Fruit fly (Drosophila melanogaster): ENCODE results near the gene sau.

The sau gene

DNA sequence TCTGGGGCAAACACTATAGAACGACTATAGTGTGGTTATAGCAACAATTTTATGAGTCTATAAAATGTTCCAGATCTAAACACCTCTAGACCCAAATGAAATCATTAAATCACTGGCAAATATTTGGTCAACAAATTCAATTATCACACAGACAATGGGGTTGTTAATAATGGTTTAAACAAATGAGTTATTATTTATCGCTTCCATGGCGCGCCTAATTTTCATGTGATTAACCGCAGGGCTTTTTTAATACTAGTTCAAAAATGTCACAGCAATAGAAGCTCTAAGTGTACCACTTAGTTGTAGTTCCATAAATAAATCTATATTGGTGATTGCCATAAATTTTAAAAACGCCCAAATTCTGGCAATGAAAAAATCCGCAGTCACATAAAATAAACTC lies 17.1 kb upstream of the sau start, which contains the start of gene CG33124:
CG33124 (minus strand) TSS at position 101 of the 400 bp plus-strand sequence.
- TF ChIP-seq Mio (GFP tag; optimal IDR thresholded peaks at IDR 0.05) (no peak), CG9705 (GFP tag; optimal IDR thresholded peaks at IDR 0.05) (no peak), tai (GFP tag; optimal IDR thresholded peaks at IDR 0.05) (no peak), pan (optimal IDR thresholded peaks at IDR 0.05) (no peak), Hr83 (GFP tag; optimal IDR thresholded peaks at IDR 0.05; ENCODE audit: poor library complexity, severe bottlenecking) (no peak), CG32264 (GFP tag; optimal IDR thresholded peaks at IDR 0.05) (no peak), usp (GFP tag; optimal IDR thresholded peaks at IDR 0.05) (no peak), CrebA (GFP tag; optimal IDR thresholded peaks at IDR 0.05; ENCODE audit: borderline replicate concordance) (no peak), OdsH (GFP tag; optimal IDR thresholded peaks at IDR 0.05) (no peak), dmrt93B (GFP tag; optimal IDR thresholded peaks at IDR 0.05) (no peak), woc (GFP tag; optimal IDR thresholded peaks at IDR 0.05) (no peak), fru (GFP tag; optimal IDR thresholded peaks at IDR 0.05) (no peak)

DNA sequence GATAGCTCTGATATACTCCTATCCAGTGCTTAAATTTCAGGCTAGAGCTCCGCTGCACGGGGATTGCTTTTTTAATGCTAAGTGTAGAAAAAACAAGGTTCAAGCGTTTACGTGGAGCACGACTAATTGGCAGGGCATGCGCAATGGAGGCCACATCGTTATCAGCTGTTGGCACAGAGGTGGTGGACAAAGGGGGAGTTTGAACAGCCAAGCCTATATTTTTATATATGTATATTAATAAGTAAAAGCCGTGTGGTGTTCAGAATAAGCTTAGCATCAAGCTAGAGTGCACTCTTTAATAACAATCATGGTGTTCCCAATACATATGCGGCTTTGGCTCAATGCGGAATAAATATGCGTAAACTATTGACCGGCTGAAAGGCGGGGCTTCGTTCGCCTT lies 13.7 kb upstream of the sau start, which contains the start of gene CG15385:
CG15385 (minus strand) TSS at position 94 of the 400 bp plus-strand sequence.
- TF ChIP-seq Dfd (GFP tag; optimal IDR thresholded peaks at IDR 0.05) (no peak), Dif (GFP tag; optimal IDR thresholded peaks at IDR 0.05; ENCODE audit: partially characterized antibody) (peak; percentile 61), Sp1 (GFP tag; optimal IDR thresholded peaks at IDR 0.05) (no peak), Abd-B (GFP tag; optimal IDR thresholded peaks at IDR 0.05) (no peak), sage (GFP tag; optimal IDR thresholded peaks at IDR 0.05) (no peak), dl (GFP tag; optimal IDR thresholded peaks at IDR 0.05; ENCODE audit: insufficient read depth in 1 of 2, partially characterized antibody in 2 of 2) (no peak), N (GFP tag; optimal IDR thresholded peaks at IDR 0.05) (no peak), foxo (GFP tag; optimal IDR thresholded peaks at IDR 0.05) (no peak), Rel (GFP tag; optimal IDR thresholded peaks at IDR 0.05) (no peak), Rel (tag; optimal IDR thresholded peaks at IDR 0.05) (peak; percentile 54), h (GFP tag; optimal IDR thresholded peaks at IDR 0.05) (no peak), rgr (GFP tag; optimal IDR thresholded peaks at IDR 0.05) (no peak), Hnf4 (GFP tag; optimal IDR thresholded peaks at IDR 0.05) (no peak), dmrt93B (GFP tag; optimal IDR thresholded peaks at IDR 0.05) (no peak), GATAd (GFP tag; optimal IDR thresholded peaks at IDR 0.05) (no peak), jim (GFP tag; optimal IDR thresholded peaks at IDR 0.05) (no peak)

DNA sequence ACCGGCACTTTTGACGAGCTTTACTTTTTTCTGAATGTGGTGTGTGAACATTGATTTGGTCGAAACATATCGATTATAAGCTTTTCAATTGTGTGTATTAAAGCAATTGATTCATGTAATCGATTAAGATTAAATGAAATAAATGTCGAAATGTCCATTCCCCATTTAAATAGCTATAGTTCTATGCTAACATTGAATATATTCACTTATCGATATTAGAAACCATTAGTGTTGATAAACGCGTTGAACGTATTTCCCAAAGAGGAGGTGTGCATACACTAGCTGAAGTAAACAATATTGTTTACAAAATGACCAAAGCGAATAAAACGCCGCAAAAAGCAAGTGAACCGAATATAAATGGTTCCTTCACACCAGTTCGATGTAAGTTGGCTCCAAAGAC lies 12.1 kb upstream of the sau start, which contains the start of the genes Uch and CG34174:
Uch (minus strand) TSS at position 208 of the 400 bp plus-strand sequence.
CG34174 (plus strand) TSS at position 263 of the 400 bp plus-strand sequence.
- TF ChIP-seq Hr78 (GFP tag; optimal IDR thresholded peaks at IDR 0.05) (no peak), HLH106 (tag; optimal IDR thresholded peaks at IDR 0.05) (peak; percentile 32), sage (GFP tag; optimal IDR thresholded peaks at IDR 0.05) (no peak), CG9705 (GFP tag; optimal IDR thresholded peaks at IDR 0.05) (peak; percentile 55), woc (GFP tag; optimal IDR thresholded peaks at IDR 0.05) (no peak), sv (GFP tag; optimal IDR thresholded peaks at IDR 0.05) (no peak), rgr (GFP tag; optimal IDR thresholded peaks at IDR 0.05) (peak; percentile 73), psq (GFP tag; optimal IDR thresholded peaks at IDR 0.05) (peak; percentile 2), tai (GFP tag; optimal IDR thresholded peaks at IDR 0.05) (no peak), Dfd (GFP tag; optimal IDR thresholded peaks at IDR 0.05) (no peak), Vsx2 (GFP tag; optimal IDR thresholded peaks at IDR 0.05; ENCODE audit: partially characterized antibody) (no peak), fru (GFP tag; optimal IDR thresholded peaks at IDR 0.05) (no peak), ey (GFP tag; optimal IDR thresholded peaks at IDR 0.05) (peak; percentile 3), h (GFP tag; optimal IDR thresholded peaks at IDR 0.05) (peak; percentile 67), foxo (GFP tag; optimal IDR thresholded peaks at IDR 0.05) (peak in 1 of 2 experiments; percentile 30), Myc (optimal IDR thresholded peaks at IDR 0.05) (no peak), dmrt93B (GFP tag; optimal IDR thresholded peaks at IDR 0.05) (no peak), Hr83 (GFP tag; optimal IDR thresholded peaks at IDR 0.05; ENCODE audit: poor library complexity, severe bottlenecking) (no peak), Rel (GFP tag; optimal IDR thresholded peaks at IDR 0.05) (no peak), Rel (tag; optimal IDR thresholded peaks at IDR 0.05) (peak; percentile 52), GATAd (GFP tag; optimal IDR thresholded peaks at IDR 0.05) (no peak), OdsH (GFP tag; optimal IDR thresholded peaks at IDR 0.05) (peak; percentile 36), usp (GFP tag; optimal IDR thresholded peaks at IDR 0.05) (no peak), Jra (GFP tag; optimal IDR thresholded peaks at IDR 0.05) (no peak), Sp1 (GFP tag; optimal IDR thresholded peaks at IDR 0.05) (peak; percentile 64), CG32264 (GFP tag; optimal IDR thresholded peaks at IDR 0.05) (no peak), Abd-B (GFP tag; optimal IDR thresholded peaks at IDR 0.05) (no peak), br (GFP tag; optimal IDR thresholded peaks at IDR 0.05) (no peak)

Data from whole organism, wandering third instar larva.